Worm (Caenorhabditis elegans) whole organism, L4 larva: Measurements from ENCODE around the gene his-38.

Experiments used
- lin-38 ChIP-seq: fragments of 200-800 bp; sonication (Bioruptor generic); IDR thresholded peaks from 2 replicates; pipeline ENCODE4 v1.3.6; 2022; ENCODE audit warnings: missing genetic modification reagents, missing genetic modification characterization, missing compliant biosample characterization
- mdt-29 ChIP-seq: fragments of 200-800 bp; sonication (Bioruptor generic); IDR thresholded peaks from 2 replicates; pipeline ENCODE4 v1.3.6; 2022; ENCODE audit warnings: missing genetic modification reagents, missing genetic modification characterization, missing compliant biosample characterization
- unc-39 ChIP-seq: sonication (generic microtip); optimal IDR thresholded peaks from 2 replicates; lab custom pipeline; 2017; ENCODE audit warnings: missing biosample characterization, missing genetic modification characterization

ce11 chrX:7329601-7330000 is 19.9 kb upstream of the his-38 start, which contains the start of gene ttr-59:
- no peak for TF ChIP-seq mdt-29 (GFP tag; lab: Robert Waterston, UW)
- no peak for TF ChIP-seq lin-38 (GFP tag; lab: Robert Waterston, UW)
- no peak for TF ChIP-seq unc-39
